Fruit fly (Drosophila melanogaster) whole organism, embryonic: Measurements from ENCODE around the gene FucTA.

Source experiments
- BEAF-32 ChIP-seq: fragments of 200-800 bp; sonication (Bioruptor generic); optimal IDR thresholded peaks from 3 replicates; lab custom pipeline; 2017; ENCODE audit warnings: missing biosample characterization, missing genetic modification characterization, mild to moderate bottlenecking, moderate library complexity, missing genetic modification reagents
- CG12104 ChIP-seq: fragments of 200-800 bp; sonication (Bioruptor generic); optimal IDR thresholded peaks from 3 replicates; lab custom pipeline; 2016; ENCODE audit warnings: missing biosample characterization, missing genetic modification characterization
- CG12219 ChIP-seq: fragments of 200-800 bp; sonication (Bioruptor generic); optimal IDR thresholded peaks from 3 replicates; lab custom pipeline; 2018; ENCODE audit warnings: missing biosample characterization, mild to moderate bottlenecking, missing genetic modification characterization
- CG12236 ChIP-seq: fragments of 200-800 bp; sonication (Bioruptor generic); optimal IDR thresholded peaks from 2 replicates; lab custom pipeline; 2016; ENCODE audit warnings: missing biosample characterization, missing genetic modification characterization
- CG12942 ChIP-seq: fragments of 200-800 bp; sonication (Bioruptor generic); optimal IDR thresholded peaks from 3 replicates; lab custom pipeline; 2016; ENCODE audit warnings: missing biosample characterization, missing genetic modification characterization
- CG14014 ChIP-seq: fragments of 200-800 bp; sonication (Bioruptor generic); IDR thresholded peaks from 2 replicates; pipeline ENCODE4 v1.3.6; 2022; ENCODE audit warnings: missing biosample characterization, missing genetic modification characterization
- CG15269 ChIP-seq: fragments of 200-800 bp; sonication (Bioruptor generic); optimal IDR thresholded peaks from 2 replicates; lab custom pipeline; 2018; ENCODE audit warnings: missing biosample characterization, mild to moderate bottlenecking, missing genetic modification characterization, moderate library complexity
- CG1832 ChIP-seq: fragments of 200-800 bp; sonication (Bioruptor generic); optimal IDR thresholded peaks from 2 replicates; lab custom pipeline; 2017; ENCODE audit warnings: missing biosample characterization, mild to moderate bottlenecking, missing genetic modification characterization, inconsistent platforms
- CG2678 ChIP-seq: fragments of 200-800 bp; sonication (Bioruptor generic); optimal IDR thresholded peaks from 3 replicates; lab custom pipeline; 2019; ENCODE audit warnings: missing biosample characterization, mild to moderate bottlenecking, missing genetic modification characterization, moderate library complexity
- CG30020 ChIP-seq: fragments of 200-800 bp; optimal IDR thresholded peaks from 2 replicates; lab custom pipeline; 2019; ENCODE audit warnings: missing biosample characterization, mild to moderate bottlenecking, missing genetic modification characterization, moderate library complexity
- CG31365 ChIP-seq: fragments of 200-800 bp; sonication (Bioruptor generic); optimal IDR thresholded peaks from 2 replicates; lab custom pipeline; 2018; ENCODE audit warnings: missing biosample characterization, mild to moderate bottlenecking, missing genetic modification characterization
- CG3163 ChIP-seq: fragments of 200-800 bp; sonication (Bioruptor generic); optimal IDR thresholded peaks from 3 replicates; lab custom pipeline; 2016; ENCODE audit warnings: missing biosample characterization, missing genetic modification characterization
- CG3838 ChIP-seq: fragments of 200-800 bp; sonication (Bioruptor generic); optimal IDR thresholded peaks from 3 replicates; lab custom pipeline; 2016; ENCODE audit warnings: missing biosample characterization, missing genetic modification characterization
- CG3995 ChIP-seq: fragments of 200-800 bp; sonication (Bioruptor generic); optimal IDR thresholded peaks from 3 replicates; lab custom pipeline; 2016; ENCODE audit warnings: missing biosample characterization, missing genetic modification characterization
- CG4730 ChIP-seq: fragments of 200-800 bp; sonication (Bioruptor generic); IDR thresholded peaks from 2 replicates; pipeline ENCODE4 v1.3.6; 2022; ENCODE audit warnings: missing biosample characterization, missing genetic modification characterization
- CG4820 ChIP-seq: fragments of 200-800 bp; sonication (Bioruptor generic); optimal IDR thresholded peaks from 3 replicates; lab custom pipeline; 2016; ENCODE audit warnings: missing biosample characterization, missing genetic modification characterization
- CG5953 ChIP-seq: fragments of 200-800 bp; sonication (Bioruptor generic); IDR thresholded peaks from 2 replicates; pipeline ENCODE4 v1.3.6; 2022; ENCODE audit warnings: missing biosample characterization, missing genetic modification characterization
- CG7372 ChIP-seq: fragments of 200-800 bp; sonication (Bioruptor generic); IDR thresholded peaks from 2 replicates; pipeline ENCODE4 v1.3.6; 2022; ENCODE audit warnings: missing biosample characterization, missing genetic modification characterization
- CG7987 ChIP-seq: fragments of 200-800 bp; sonication (Bioruptor generic); optimal IDR thresholded peaks from 2 replicates; lab custom pipeline; 2018; ENCODE audit warnings: missing biosample characterization, mild to moderate bottlenecking, missing genetic modification characterization, moderate library complexity
- CG8359 ChIP-seq: fragments of 200-800 bp; sonication (Bioruptor generic); optimal IDR thresholded peaks from 2 replicates; lab custom pipeline; 2017; ENCODE audit warnings: missing biosample characterization, mild to moderate bottlenecking, missing genetic modification characterization, borderline replicate concordance
- CHES-1-like ChIP-seq: fragments of 200-800 bp; sonication (Bioruptor generic); optimal IDR thresholded peaks from 2 replicates; lab custom pipeline; 2016; ENCODE audit warnings: missing biosample characterization, missing genetic modification characterization
- Dll ChIP-seq: fragments of 200-800 bp; sonication (Bioruptor generic); IDR thresholded peaks from 4 replicates; pipeline ENCODE4 v1.3.6; 2022; ENCODE audit warnings: missing biosample characterization, missing genetic modification characterization; ENCODE audit not compliant: partially characterized antibody
- Eip74EF ChIP-seq, 2 experiments: fragments of 200-800 bp in 1 of 2; fragments of >200 bp in 1 of 2; sonication (Bioruptor generic) in 1 of 2; optimal IDR thresholded peaks; 2 replicates each; lab custom pipeline; 2017 to 2019; ENCODE audit warnings: missing biosample characterization in 2 of 2, missing genetic modification characterization in 2 of 2, mild to moderate bottlenecking in 1 of 2, moderate library complexity in 1 of 2
- Ets97D ChIP-seq: fragments of 200-800 bp; sonication (Bioruptor generic); optimal IDR thresholded peaks from 3 replicates; lab custom pipeline; 2016; ENCODE audit warnings: missing biosample characterization, missing genetic modification characterization
- HmgZ ChIP-seq: fragments of 200-800 bp; sonication (Bioruptor generic); optimal IDR thresholded peaks from 2 replicates; lab custom pipeline; 2018; ENCODE audit warnings: missing biosample characterization, mild to moderate bottlenecking, missing genetic modification characterization
- Hmx ChIP-seq: fragments of 200-800 bp; sonication (Bioruptor generic); optimal IDR thresholded peaks from 2 replicates; lab custom pipeline; 2016; ENCODE audit warnings: missing biosample characterization, missing genetic modification characterization
- Hr51 ChIP-seq, 2 experiments: fragments of 200-800 bp; sonication (Bioruptor generic); optimal IDR thresholded peaks; 2 replicates in 1 of 2; 3 replicates in 1 of 2; lab custom pipeline; 2016 to 2018; ENCODE audit warnings: missing biosample characterization in 2 of 2, missing genetic modification characterization in 2 of 2, mild to moderate bottlenecking in 1 of 2, moderate library complexity in 1 of 2
- Hr78 ChIP-seq, 2 experiments: fragments of 200-800 bp in 1 of 2; fragments of >200 bp in 1 of 2; sonication (Bioruptor generic) in 1 of 2; optimal IDR thresholded peaks; 2 replicates each; lab custom pipeline; 2017 to 2019; ENCODE audit warnings: missing biosample characterization in 2 of 2, missing genetic modification characterization in 2 of 2, mild to moderate bottlenecking in 1 of 2, moderate library complexity in 1 of 2
- Hsf ChIP-seq: fragments of 200-800 bp; sonication (Bioruptor generic); optimal IDR thresholded peaks from 3 replicates; lab custom pipeline; 2016; ENCODE audit warnings: missing biosample characterization, missing genetic modification characterization
- Kr ChIP-seq: fragments of 200-800 bp; sonication (Bioruptor generic); optimal IDR thresholded peaks from 2 replicates; lab custom pipeline; 2017; ENCODE audit warnings: missing biosample characterization, mild to moderate bottlenecking, missing genetic modification characterization
- bab2 ChIP-seq: fragments of 200-800 bp; sonication (Bioruptor generic); optimal IDR thresholded peaks from 2 replicates; lab custom pipeline; 2016; ENCODE audit warnings: missing biosample characterization, missing genetic modification characterization
- btn ChIP-seq: fragments of 200-800 bp; sonication (Bioruptor generic); optimal IDR thresholded peaks from 2 replicates; lab custom pipeline; 2016; ENCODE audit warnings: missing biosample characterization, missing genetic modification characterization
- cato ChIP-seq: fragments of 200-800 bp; sonication (Bioruptor generic); optimal IDR thresholded peaks from 2 replicates; lab custom pipeline; 2016; ENCODE audit warnings: missing biosample characterization, missing genetic modification characterization, borderline replicate concordance
- crc ChIP-seq: fragments of 200-800 bp; sonication (Bioruptor generic); optimal IDR thresholded peaks from 2 replicates; lab custom pipeline; 2016; ENCODE audit warnings: missing biosample characterization, missing genetic modification characterization
- en ChIP-seq: fragments of 200-800 bp; sonication (Bioruptor generic); optimal IDR thresholded peaks from 2 replicates; lab custom pipeline; 2016; ENCODE audit warnings: missing biosample characterization, missing genetic modification characterization
- h ChIP-seq: fragments of >200 bp; optimal IDR thresholded peaks from 2 replicates; lab custom pipeline; 2017
- kni ChIP-seq: fragments of 200-800 bp; sonication (Bioruptor generic); optimal IDR thresholded peaks from 3 replicates; lab custom pipeline; 2017; ENCODE audit warnings: mild to moderate bottlenecking, missing biosample characterization, missing genetic modification reagents, missing genetic modification characterization
- lov ChIP-seq, 2 experiments: fragments of 200-800 bp in 1 of 2; fragments of >200 bp in 1 of 2; sonication (Bioruptor generic) in 1 of 2; IDR thresholded peaks in 1 of 2; optimal IDR thresholded peaks in 1 of 2; 2 replicates in 1 of 2; 3 replicates in 1 of 2; pipeline versions ENCODE4 v1.3.6 to Lab custom; 2017 to 2022; ENCODE audit warnings: missing biosample characterization in 1 of 2, missing genetic modification characterization in 1 of 2
- nom ChIP-seq: fragments of 200-800 bp; sonication (Bioruptor generic); optimal IDR thresholded peaks from 2 replicates; lab custom pipeline; 2017; ENCODE audit warnings: missing biosample characterization, missing genetic modification characterization, mild to moderate bottlenecking, moderate library complexity, missing genetic modification reagents
- onecut ChIP-seq: fragments of 200-800 bp; sonication (Bioruptor generic); IDR thresholded peaks from 2 replicates; pipeline ENCODE4 v1.3.6; 2022; ENCODE audit warnings: missing biosample characterization, missing genetic modification characterization
- sens ChIP-seq: fragments of 200-800 bp; sonication (Bioruptor generic); peaks from one replicate; lab custom pipeline; 2016; ENCODE audit warnings: missing biosample characterization, missing genetic modification characterization
- sob ChIP-seq: fragments of 200-800 bp; sonication (Bioruptor generic); IDR thresholded peaks from 2 replicates; pipeline ENCODE4 v1.3.6; 2022; ENCODE audit warnings: missing biosample characterization, missing genetic modification characterization
- sqz ChIP-seq: fragments of 200-800 bp; sonication (Bioruptor generic); optimal IDR thresholded peaks from 3 replicates; lab custom pipeline; 2018; ENCODE audit warnings: missing biosample characterization, mild to moderate bottlenecking, missing genetic modification characterization
- sug ChIP-seq: fragments of 200-800 bp; optimal IDR thresholded peaks from 2 replicates; lab custom pipeline; 2019; ENCODE audit warnings: missing biosample characterization, mild to moderate bottlenecking, missing genetic modification characterization, moderate library complexity
- twi ChIP-seq: fragments of 200-800 bp; optimal IDR thresholded peaks from 2 replicates; lab custom pipeline; 2019; ENCODE audit warnings: missing biosample characterization, mild to moderate bottlenecking, missing genetic modification characterization, moderate library complexity
- unc-4 ChIP-seq: fragments of 200-800 bp; sonication (Bioruptor generic); IDR thresholded peaks from 2 replicates; pipeline ENCODE4 v1.3.6; 2022; ENCODE audit warnings: missing biosample characterization, missing genetic modification characterization; ENCODE audit not compliant: partially characterized antibody
- wor ChIP-seq: fragments of 200-800 bp; sonication (Bioruptor generic); IDR thresholded peaks from 2 replicates; pipeline ENCODE4 v1.3.6; 2022; ENCODE audit warnings: missing biosample characterization, missing genetic modification characterization

Gene FucTA

dm6 chr3L:15136659-15137572, 10.0 kb upstream of the FucTA start, which contains the start of gene CG12316 (continued):
- TF ChIP-seq Eip74EF (GFP tag; optimal IDR thresholded peaks at IDR 0.05; lab: Kevin White, UChicago) = peak in 1 of 2 experiments; percentile 90
- peak; percentile 72 for TF ChIP-seq Kr (GFP tag; lab: Kevin White, UChicago)
- peak; percentile 90 for TF ChIP-seq bab2 (GFP tag; lab: Kevin White, UChicago)
- TF ChIP-seq kni (GFP tag; lab: Kevin White, UChicago) = peak; percentile 84
- peak; percentile 79 for TF ChIP-seq CG14014 (GFP tag; lab: Robert Waterston, UW)
- peak; percentile 84 for TF ChIP-seq unc-4 (GFP tag; lab: Robert Waterston, UW)
- TF ChIP-seq CG8359 = peak; percentile 84
- TF ChIP-seq h (lab: Kevin White, UChicago) = no peak
- peak; percentile 95 for TF ChIP-seq nom (GFP tag; lab: Kevin White, UChicago)
- peak; percentile 89 for TF ChIP-seq CHES-1-like (GFP tag; lab: Kevin White, UChicago)
- peak; percentile 82 for TF ChIP-seq sob
- peak; percentile 77 for TF ChIP-seq CG3995 (GFP tag; lab: Kevin White, UChicago)
- peak; percentile 91 for TF ChIP-seq onecut
- peak; percentile 82 for TF ChIP-seq Hmx (GFP tag; lab: Kevin White, UChicago)
- peak; percentile 89 for TF ChIP-seq crc
- peak; percentile 87 for TF ChIP-seq btn (GFP tag; lab: Kevin White, UChicago)
- TF ChIP-seq Hsf (GFP tag; lab: Kevin White, UChicago) = peak; percentile 93
- peak; percentile 72 for TF ChIP-seq CG7372 (GFP tag; lab: Robert Waterston, UW)
- TF ChIP-seq twi (tag; lab: Kevin White, UChicago) = peak; percentile 86
- peak; percentile 95 for TF ChIP-seq CG12219
- TF ChIP-seq CG3838 (GFP tag; lab: Kevin White, UChicago) = peak; percentile 61
- TF ChIP-seq CG12236 (GFP tag; lab: Kevin White, UChicago) = peak; percentile 72
- peak; percentile 40 for TF ChIP-seq sqz
- peak; percentile 70 for TF ChIP-seq Ets97D (GFP tag; lab: Kevin White, UChicago)
- peak; percentile 76 for TF ChIP-seq CG5953 (GFP tag; lab: Robert Waterston, UW)
- peak; percentile 60 for TF ChIP-seq CG4730
- peak; percentile 91 for TF ChIP-seq sug (tag; lab: Kevin White, UChicago)
- TF ChIP-seq en (GFP tag; lab: Kevin White, UChicago) = peak; percentile 85
- TF ChIP-seq CG1832 (GFP tag; lab: Kevin White, UChicago) = no peak
- TF ChIP-seq CG31365 (tag; lab: Kevin White, UChicago) = peak; percentile 85
- TF ChIP-seq cato (GFP tag; lab: Kevin White, UChicago) = peak; percentile 77
- peak; percentile 71 for TF ChIP-seq wor (GFP tag; lab: Robert Waterston, UW)
- peak; percentile 76 for TF ChIP-seq CG3163 (GFP tag; lab: Kevin White, UChicago)
- peak; percentile 78 for TF ChIP-seq BEAF-32 (GFP tag; lab: Kevin White, UChicago)
- peak; percentile 100 for TF ChIP-seq sens (GFP tag; lab: Kevin White, UChicago)
- peak; percentile 92 to 94 for TF ChIP-seq Hr51 (GFP tag; optimal IDR thresholded peaks at IDR 0.05; lab: Kevin White, UChicago)
- TF ChIP-seq CG15269 (tag; lab: Kevin White, UChicago) = peak; percentile 92
- TF ChIP-seq lov (optimal IDR thresholded peaks at IDR 0.05; lab: Kevin White, UChicago) = no peak
- TF ChIP-seq lov (GFP tag; IDR thresholded peaks at IDR 0.05; lab: Robert Waterston, UW) = peak; percentile 74; the same call in 2 of the 3 replicates
- peak; percentile 100 for TF ChIP-seq CG4820 (GFP tag; lab: Kevin White, UChicago)
- TF ChIP-seq CG2678 (tag; lab: Kevin White, UChicago) = peak; percentile 94
- peak; percentile 85 for TF ChIP-seq CG12104 (GFP tag; lab: Kevin White, UChicago)
- TF ChIP-seq HmgZ (tag; lab: Kevin White, UChicago) = peak; percentile 94
- TF ChIP-seq Dll (GFP tag; lab: Robert Waterston, UW) = peak; percentile 92
- TF ChIP-seq Hr78 (GFP tag; optimal IDR thresholded peaks at IDR 0.05; lab: Kevin White, UChicago) = peak in 1 of 2 experiments; percentile 82
- peak; percentile 77 for TF ChIP-seq CG30020 (tag; lab: Kevin White, UChicago)
- peak; percentile 81 for TF ChIP-seq CG12942 (GFP tag; lab: Kevin White, UChicago)
- peak; percentile 85 for TF ChIP-seq CG7987
